Worm (Caenorhabditis elegans): ENCODE data around the gene ZK546.19.

DNA sequence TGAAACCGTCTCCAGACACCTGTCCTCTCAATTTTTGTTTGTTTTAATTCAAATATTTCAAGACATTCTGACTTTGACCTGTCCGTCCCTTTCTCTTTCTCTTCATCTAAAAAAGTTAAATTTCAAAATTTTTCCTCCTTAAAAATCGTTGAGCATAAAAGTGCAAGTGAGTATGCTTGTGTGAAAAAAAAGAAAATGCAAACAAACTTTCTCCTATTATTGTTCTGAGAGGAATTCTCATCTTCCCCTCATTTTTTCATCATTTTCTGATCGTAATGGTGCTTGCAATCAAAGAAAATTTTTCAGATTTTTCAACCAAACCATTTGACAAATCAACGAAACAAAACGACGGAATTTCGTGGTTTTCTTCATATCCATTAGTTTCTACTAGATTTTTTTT is 27.3 kb downstream of the ZK546.19 start, which contains the start of gene shc-2:
- TF ChIP-seq W03F9.2 (tag; optimal IDR thresholded peaks at IDR 0.05) (no peak), him-1 (tag; optimal IDR thresholded peaks at IDR 0.05) (no peak), dao-5 (tag; optimal IDR thresholded peaks at IDR 0.05) (no peak)
